Fruit fly (Drosophila melanogaster) whole organism, pupa: ENCODE data around the gene Neu2.

Experiments used
- CG14655 ChIP-seq: fragments of 200-800 bp; sonication (Bioruptor generic); optimal IDR thresholded peaks from 3 replicates; lab custom pipeline; 2017; ENCODE audit warnings: mild to moderate bottlenecking, missing biosample characterization, missing genetic modification reagents, missing genetic modification characterization
- EcR ChIP-seq: fragments of 200-800 bp; sonication (Bioruptor generic); optimal IDR thresholded peaks from 3 replicates; lab custom pipeline; 2019; ENCODE audit warnings: missing biosample characterization, missing genetic modification characterization, mild to moderate bottlenecking, moderate library complexity, missing genetic modification reagents
- gl ChIP-seq: fragments of 200-800 bp; sonication (Bioruptor generic); optimal IDR thresholded peaks from 2 replicates; lab custom pipeline; 2018; ENCODE audit warnings: missing biosample characterization, mild to moderate bottlenecking, missing genetic modification characterization
- rn ChIP-seq: fragments of 200-800 bp; sonication (Bioruptor generic); IDR thresholded peaks from 2 replicates; pipeline ENCODE4 v1.3.6; 2022; ENCODE audit warnings: missing biosample characterization, missing genetic modification characterization

DNA sequence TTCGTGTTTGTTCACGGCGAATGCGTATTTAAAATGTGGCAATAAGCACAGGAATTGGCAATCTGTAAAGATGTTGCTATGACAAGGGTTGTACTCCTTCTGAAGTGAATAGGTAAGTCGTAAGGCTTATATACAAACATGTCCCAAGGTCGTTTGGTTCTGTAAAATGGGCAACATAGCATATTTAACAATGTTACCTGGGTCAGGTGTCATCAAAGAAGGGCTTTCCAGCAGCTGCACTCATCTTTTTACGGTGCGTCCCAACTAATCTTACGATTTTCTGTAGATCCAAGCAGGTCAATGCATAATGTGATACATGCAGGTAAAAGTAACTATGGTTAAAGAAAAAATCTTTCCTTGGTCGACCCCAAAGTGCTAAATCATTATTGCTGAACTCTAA is at the start of gene Neu2:
- TF ChIP-seq EcR (GFP tag; lab: Kevin White, UChicago) (no peak), CG14655 (no peak), gl (tag; lab: Kevin White, UChicago) (no peak), rn (GFP tag; lab: Robert Waterston, UW) (no peak)
